Worm (Caenorhabditis elegans) whole organism, late embryonic: Measurements from ENCODE around the gene Y43C5A.4.

ENCODE experiments used
- ceh-31 ChIP-seq: sonication (generic microtip); optimal IDR thresholded peaks from 2 replicates; lab custom pipeline; 2016; ENCODE audit warnings: missing genetic modification characterization, missing compliant biosample characterization
- ceh-45 ChIP-seq: fragments of 200-800 bp; sonication (Bioruptor generic); IDR thresholded peaks from 2 replicates; pipeline ENCODE4 v1.3.6; 2022; ENCODE audit warnings: missing genetic modification reagents, missing genetic modification characterization, missing compliant biosample characterization
- ceh-48 ChIP-seq: sonication (generic microtip); optimal IDR thresholded peaks from 2 replicates; lab custom pipeline; 2016; ENCODE audit warnings: missing genetic modification characterization, inconsistent platforms, missing compliant biosample characterization
- ceh-6 ChIP-seq: fragments of 200-800 bp; sonication (Bioruptor generic); optimal IDR thresholded peaks from 2 replicates; lab custom pipeline; 2018; ENCODE audit warnings: mild to moderate bottlenecking, missing genetic modification characterization, missing compliant biosample characterization
- fkh-10 ChIP-seq: fragments of 150-350 bp; optimal IDR thresholded peaks from 2 replicates; lab custom pipeline; 2014; ENCODE audit warnings: missing biosample characterization, missing genetic modification reagents, missing genetic modification characterization
- hlh-15 ChIP-seq: sonication (generic microtip); optimal IDR thresholded peaks from 2 replicates; lab custom pipeline; 2016; ENCODE audit warnings: missing genetic modification characterization, missing compliant biosample characterization
- lin-11 ChIP-seq: fragments of 200-800 bp; sonication (Bioruptor generic); optimal IDR thresholded peaks from 2 replicates; lab custom pipeline; 2018; ENCODE audit warnings: mild to moderate bottlenecking, missing genetic modification characterization, missing compliant biosample characterization
- pag-3 ChIP-seq: sonication (generic microtip); optimal IDR thresholded peaks from 2 replicates; lab custom pipeline; 2016; ENCODE audit warnings: missing compliant biosample characterization, missing genetic modification characterization, borderline replicate concordance
- pha-4 ChIP-seq: fragments of 150-350 bp; optimal IDR thresholded peaks from 2 replicates; lab custom pipeline; 2018; ENCODE audit warnings: missing biosample characterization, missing genetic modification reagents, missing genetic modification characterization
- pqm-1 ChIP-seq: sonication (generic microtip); optimal IDR thresholded peaks from 2 replicates; lab custom pipeline; 2016; ENCODE audit warnings: missing genetic modification characterization, missing compliant biosample characterization
- rnt-1 ChIP-seq: sonication (generic microtip); optimal IDR thresholded peaks from 2 replicates; lab custom pipeline; 2016; ENCODE audit warnings: missing genetic modification characterization, missing compliant biosample characterization
- sox-4 ChIP-seq: sonication (generic microtip); optimal IDR thresholded peaks from 2 replicates; lab custom pipeline; 2017; ENCODE audit warnings: mild to moderate bottlenecking, missing genetic modification characterization, inconsistent platforms, missing compliant biosample characterization
- tbx-7 ChIP-seq: sonication (generic microtip); optimal IDR thresholded peaks from 2 replicates; lab custom pipeline; 2016; ENCODE audit warnings: missing genotype, missing genetic modification characterization, missing compliant biosample characterization

DNA sequence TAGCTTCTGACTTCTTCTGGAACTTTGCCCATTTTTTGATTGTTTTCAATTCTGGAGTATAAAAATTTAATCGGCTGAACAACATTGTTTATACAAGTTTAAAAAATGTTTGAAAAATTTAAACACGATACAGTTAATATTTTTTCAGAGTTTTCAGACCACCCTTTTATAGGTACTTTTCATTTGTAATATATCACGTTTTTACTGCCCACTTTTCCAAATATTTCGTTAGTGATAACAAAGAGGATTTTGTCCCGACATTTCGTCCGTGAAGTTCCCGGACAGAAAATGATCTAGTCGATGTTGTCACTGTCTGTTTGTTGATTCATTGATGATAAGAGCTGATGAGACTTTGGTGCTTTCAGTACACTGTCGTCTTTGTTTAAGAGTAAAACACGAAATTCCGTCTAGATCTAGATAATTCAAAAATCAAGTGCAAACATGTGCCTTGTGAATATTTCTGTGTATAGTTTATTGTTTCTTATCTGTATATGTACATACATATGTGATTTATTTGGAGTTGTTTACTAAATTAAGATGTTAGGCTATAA lies 42.5 kb upstream of the Y43C5A.4 start, which contains the start of gene ech-9:
- TF ChIP-seq lin-11 (tag; lab: Kevin White, UChicago) (no peak), pag-3 (no peak), pha-4 (tag; lab: Kevin White, UChicago) (no peak), tbx-7 (tag; lab: Kevin White, UChicago) (no peak), ceh-6 (GFP tag; lab: Kevin White, UChicago) (no peak), fkh-10 (GFP tag; lab: Kevin White, UChicago) (no peak), hlh-15 (no peak), ceh-45 (no peak), sox-4 (no peak), pqm-1 (tag; lab: Kevin White, UChicago) (no peak), rnt-1 (tag; lab: Kevin White, UChicago) (no peak), ceh-31 (tag; lab: Kevin White, UChicago) (no peak), ceh-48 (tag; lab: Kevin White, UChicago) (no peak)
